Fruit fly (Drosophila melanogaster): ENCODE results near the gene CG11666.

Gene CG11666

DNA sequence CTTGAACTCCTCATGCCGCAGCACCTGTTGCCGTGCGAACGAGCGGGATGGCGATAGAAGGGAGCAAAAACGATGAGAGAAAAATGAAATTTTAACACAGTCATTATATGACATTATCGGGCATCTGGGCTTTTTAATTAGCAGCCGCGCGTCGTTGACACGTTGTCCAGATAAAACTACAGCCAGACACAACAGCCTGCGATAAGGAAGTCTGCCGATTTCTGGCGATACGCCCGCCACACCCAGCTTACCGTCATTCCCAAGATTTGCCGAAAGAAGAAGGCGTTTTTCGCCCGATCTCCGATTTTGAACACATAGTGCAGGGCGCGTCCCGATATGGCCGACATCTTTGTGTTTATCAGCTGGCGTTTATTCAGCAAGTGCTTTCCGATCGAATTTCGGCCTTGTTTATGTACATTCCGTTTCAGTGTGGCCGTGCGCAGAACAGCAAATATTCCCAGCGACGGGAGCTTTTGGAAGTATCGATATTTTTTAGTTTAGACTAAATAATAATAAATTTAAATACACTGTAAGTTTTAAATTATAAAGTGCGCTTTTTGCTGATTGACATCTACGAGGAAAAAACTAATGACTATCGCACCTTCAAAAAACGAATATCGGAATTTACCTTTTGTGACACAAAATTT, 43.6 kb downstream of the CG11666 start, which contains the start of gene CG1532 (continued):
- TF ChIP-seq CG32772 (GFP tag; IDR thresholded peaks at IDR 0.05), result no peak
- no peak for TF ChIP-seq NC2α (GFP tag; optimal IDR thresholded peaks at IDR 0.05)
- peak; percentile 41; the same call in 1 of the 3 replicates for TF ChIP-seq HLH4C (GFP tag; IDR thresholded peaks at IDR 0.05; ENCODE audit: partially characterized antibody)
- TF ChIP-seq CG11085 (GFP tag; IDR thresholded peaks at IDR 0.05), result no peak
- TF ChIP-seq CG10565 (GFP tag; optimal IDR thresholded peaks at IDR 0.05), result no peak
- no peak for TF ChIP-seq CG4707 (GFP tag; optimal IDR thresholded peaks at IDR 0.05)
- 0 out of 3 replicates have a peak, but pooled peaks have one; percentile 26 for TF ChIP-seq CG34422 (GFP tag; IDR thresholded peaks at IDR 0.05)
- TF ChIP-seq CG6813 (GFP tag; optimal IDR thresholded peaks at IDR 0.05), result peak; percentile 25
- no peak for TF ChIP-seq CG17612 (GFP tag; IDR thresholded peaks at IDR 0.05)
- TF ChIP-seq Hmx (GFP tag; optimal IDR thresholded peaks at IDR 0.05), result no peak
- TF ChIP-seq ac (GFP tag; optimal IDR thresholded peaks at IDR 0.05), result no peak
- TF ChIP-seq C15 (GFP tag; IDR thresholded peaks at IDR 0.05), result no peak
- peak; percentile 73 for TF ChIP-seq CG13287 (GFP tag; IDR thresholded peaks at IDR 0.05; ENCODE audit: partially characterized antibody)
- no peak for TF ChIP-seq CG11696 (GFP tag; IDR thresholded peaks at IDR 0.05)
- TF ChIP-seq btn (GFP tag; optimal IDR thresholded peaks at IDR 0.05), result no peak
- no peak for TF ChIP-seq dimm (GFP tag; IDR thresholded peaks at IDR 0.05)
- TF ChIP-seq stwl (tag; optimal IDR thresholded peaks at IDR 0.05), result peak; percentile 38
- TF ChIP-seq ssp (GFP tag; IDR thresholded peaks at IDR 0.05), result no peak
- peak; percentile 43; the same call in 1 of the 2 replicates for TF ChIP-seq Bgb (GFP tag; IDR thresholded peaks at IDR 0.05; ENCODE audit: partially characterized antibody)
- TF ChIP-seq CG13123 (GFP tag; optimal IDR thresholded peaks at IDR 0.05), result no peak
- TF ChIP-seq Myb (GFP tag; optimal IDR thresholded peaks at IDR 0.05), result no peak
- TF ChIP-seq CG10209 (GFP tag; optimal IDR thresholded peaks at IDR 0.05), result no peak
- no peak for TF ChIP-seq CG10431 (GFP tag; optimal IDR thresholded peaks at IDR 0.05)
- TF ChIP-seq row (GFP tag; IDR thresholded peaks at IDR 0.05), result peak; percentile 48; the same call in 2 of the 3 replicates
- no peak for TF ChIP-seq CG31388 (GFP tag; optimal IDR thresholded peaks at IDR 0.05)
- no peak for TF ChIP-seq CG2129 (GFP tag; IDR thresholded peaks at IDR 0.05; ENCODE audit: partially characterized antibody)
- TF ChIP-seq Blimp-1 (GFP tag; optimal IDR thresholded peaks at IDR 0.05), result no peak
- no peak for TF ChIP-seq tll (GFP tag; optimal IDR thresholded peaks at IDR 0.05)
- peak; percentile 76 for TF ChIP-seq Jarid2 (GFP tag; optimal IDR thresholded peaks at IDR 0.05)
- no peak for TF ChIP-seq repo (GFP tag; optimal IDR thresholded peaks at IDR 0.05)
- no peak for TF ChIP-seq CG2120 (GFP tag; optimal IDR thresholded peaks at IDR 0.05)
- no peak for TF ChIP-seq CG12155 (GFP tag; optimal IDR thresholded peaks at IDR 0.05)
- TF ChIP-seq NC2β (GFP tag; optimal IDR thresholded peaks at IDR 0.05), result no peak
- TF ChIP-seq CG9215 (GFP tag; IDR thresholded peaks at IDR 0.05), result no peak
- TF ChIP-seq Max (GFP tag; optimal IDR thresholded peaks at IDR 0.05), result no peak
- TF ChIP-seq Sin3A (optimal IDR thresholded peaks at IDR 0.05), result no peak
- TF ChIP-seq unpg (GFP tag; optimal IDR thresholded peaks at IDR 0.05), result no peak
- no peak for TF ChIP-seq CG12299 (tag; optimal IDR thresholded peaks at IDR 0.05)
- TF ChIP-seq Trl (optimal IDR thresholded peaks at IDR 0.05), result no peak
- TF ChIP-seq Trl (GFP tag; optimal IDR thresholded peaks at IDR 0.05), result no peak
- no peak for TF ChIP-seq Dip2 (GFP tag; IDR thresholded peaks at IDR 0.05)
- no peak for TF ChIP-seq CG9437 (GFP tag; optimal IDR thresholded peaks at IDR 0.05)
- TF ChIP-seq aop (GFP tag; IDR thresholded peaks at IDR 0.05), result no peak
- TF ChIP-seq dan (GFP tag; IDR thresholded peaks at IDR 0.05), result no peak
- TF ChIP-seq zen2 (GFP tag; IDR thresholded peaks at IDR 0.05; ENCODE audit: partially characterized antibody), result peak; percentile 10; the same call in 1 of the 3 replicates
- TF ChIP-seq tap (tag; optimal IDR thresholded peaks at IDR 0.05), result no peak
- no peak for TF ChIP-seq dysf (GFP tag; IDR thresholded peaks at IDR 0.05)
- no peak for TF ChIP-seq CG10147 (GFP tag; optimal IDR thresholded peaks at IDR 0.05)
- TF ChIP-seq CG1832 (GFP tag; optimal IDR thresholded peaks at IDR 0.05), result peak; percentile 26
- TF ChIP-seq slbo (GFP tag; IDR thresholded peaks at IDR 0.05), result no peak
- TF ChIP-seq CG10462 (GFP tag; optimal IDR thresholded peaks at IDR 0.05), result no peak
